Fruit fly (Drosophila melanogaster) whole organism, pupa: ENCODE data around the gene CG4073.

Experiments
- CG13204 ChIP-seq: fragments of 200-800 bp; sonication (Bioruptor generic); optimal IDR thresholded peaks from 2 replicates; lab custom pipeline; 2018; ENCODE audit warnings: missing biosample characterization, mild to moderate bottlenecking, missing genetic modification characterization, moderate library complexity
- CG14655 ChIP-seq: fragments of 200-800 bp; sonication (Bioruptor generic); optimal IDR thresholded peaks from 3 replicates; lab custom pipeline; 2017; ENCODE audit warnings: mild to moderate bottlenecking, missing biosample characterization, missing genetic modification reagents, missing genetic modification characterization
- CG15710 ChIP-seq: fragments of 200-800 bp; sonication (Bioruptor generic); optimal IDR thresholded peaks from 2 replicates; lab custom pipeline; 2018; ENCODE audit warnings: missing biosample characterization, mild to moderate bottlenecking, missing genetic modification characterization, moderate library complexity
- CG32121 ChIP-seq: fragments of 200-800 bp; sonication (Bioruptor generic); IDR thresholded peaks from 2 replicates; pipeline ENCODE4 v1.3.6; 2022; ENCODE audit warnings: missing biosample characterization, missing genetic modification characterization
- CG34367 ChIP-seq: fragments of 200-800 bp; sonication (Bioruptor generic); optimal IDR thresholded peaks from 2 replicates; lab custom pipeline; 2018; ENCODE audit warnings: missing biosample characterization, mild to moderate bottlenecking, missing genetic modification characterization
- CG4496 ChIP-seq: fragments of 200-800 bp; sonication (Bioruptor generic); IDR thresholded peaks from 3 replicates; pipeline ENCODE4 v1.3.6; 2022; ENCODE audit warnings: missing biosample characterization, missing genetic modification characterization
- CG8159 ChIP-seq: fragments of 200-800 bp; sonication (Bioruptor generic); optimal IDR thresholded peaks from 3 replicates; lab custom pipeline; 2018; ENCODE audit warnings: missing biosample characterization, mild to moderate bottlenecking, missing genetic modification characterization, moderate library complexity
- CG8301 ChIP-seq: fragments of 200-800 bp; sonication (Bioruptor generic); optimal IDR thresholded peaks from 2 replicates; lab custom pipeline; 2018; ENCODE audit warnings: missing biosample characterization, mild to moderate bottlenecking, missing genetic modification characterization
- CG9948 ChIP-seq: fragments of 200-800 bp; sonication (Bioruptor generic); optimal IDR thresholded peaks from 2 replicates; lab custom pipeline; 2018; ENCODE audit warnings: missing biosample characterization, mild to moderate bottlenecking, missing genetic modification characterization, moderate library complexity
- D1 ChIP-seq: fragments of 200-800 bp; sonication (Bioruptor generic); optimal IDR thresholded peaks from 2 replicates; lab custom pipeline; 2018; ENCODE audit warnings: missing biosample characterization, mild to moderate bottlenecking, missing genetic modification characterization, moderate library complexity
- EcR ChIP-seq: fragments of 200-800 bp; sonication (Bioruptor generic); optimal IDR thresholded peaks from 3 replicates; lab custom pipeline; 2019; ENCODE audit warnings: missing biosample characterization, missing genetic modification characterization, mild to moderate bottlenecking, moderate library complexity, missing genetic modification reagents
- Ets98B ChIP-seq: fragments of 200-800 bp; sonication (Bioruptor generic); IDR thresholded peaks from 2 replicates; pipeline ENCODE4 v1.3.6; 2022; ENCODE audit warnings: missing biosample characterization, missing genetic modification characterization
- Pif1A ChIP-seq: fragments of 200-800 bp; sonication (Bioruptor generic); optimal IDR thresholded peaks from 3 replicates; lab custom pipeline; 2016; ENCODE audit warnings: missing biosample characterization, missing genetic modification characterization
- Pif1B ChIP-seq: fragments of 200-800 bp; sonication (Bioruptor generic); optimal IDR thresholded peaks from 3 replicates; lab custom pipeline; 2016; ENCODE audit warnings: missing biosample characterization, missing genetic modification characterization
- Snoo ChIP-seq: fragments of 200-800 bp; sonication (Bioruptor generic); optimal IDR thresholded peaks from 3 replicates; lab custom pipeline; 2017; ENCODE audit warnings: missing biosample characterization, mild to moderate bottlenecking, missing genetic modification characterization, inconsistent platforms
- fd96Ca ChIP-seq: fragments of 200-800 bp; sonication (Bioruptor generic); IDR thresholded peaks from 3 replicates; pipeline ENCODE4 v1.3.6; 2022; ENCODE audit warnings: missing biosample characterization, missing genetic modification characterization
- gl ChIP-seq: fragments of 200-800 bp; sonication (Bioruptor generic); optimal IDR thresholded peaks from 2 replicates; lab custom pipeline; 2018; ENCODE audit warnings: missing biosample characterization, mild to moderate bottlenecking, missing genetic modification characterization
- rn ChIP-seq: fragments of 200-800 bp; sonication (Bioruptor generic); IDR thresholded peaks from 2 replicates; pipeline ENCODE4 v1.3.6; 2022; ENCODE audit warnings: missing biosample characterization, missing genetic modification characterization

The CG4073 gene

dm6 chr3R:10759348-10759847 is 44.8 kb downstream of the CG4073 start, which contains the start of gene CG31272:
TSS of gene CG31272 (minus strand) at chr3R:10759398.
- no peak for TF ChIP-seq EcR
- TF ChIP-seq CG4496 (GFP tag; lab: Robert Waterston, UW) = no peak
- TF ChIP-seq fd96Ca = no peak
- no peak for TF ChIP-seq CG15710 (tag; lab: Kevin White, UChicago)
- TF ChIP-seq CG8301 = no peak
- TF ChIP-seq Ets98B (GFP tag; lab: Robert Waterston, UW) = no peak
- TF ChIP-seq rn (GFP tag; lab: Robert Waterston, UW) = no peak
- TF ChIP-seq CG32121 (GFP tag; lab: Robert Waterston, UW) = no peak
- no peak for TF ChIP-seq CG14655 (GFP tag; lab: Kevin White, UChicago)
- TF ChIP-seq D1 (tag; lab: Kevin White, UChicago) = no peak
- no peak for TF ChIP-seq Pif1A
- no peak for TF ChIP-seq Snoo (tag; lab: Kevin White, UChicago)
- no peak for TF ChIP-seq CG9948 (tag; lab: Kevin White, UChicago)
- TF ChIP-seq CG34367 = no peak
- TF ChIP-seq, all 21 proteins: peak for 0

- TF ChIP-seq CG13204 (no peak), CG4496 (GFP tag; lab: Robert Waterston, UW) (peak; percentile 66; the same call in 2 of the 3 replicates), CG8301 (no peak), Pif1B (GFP tag; lab: Kevin White, UChicago) (no peak), EcR (no peak), Ets98B (GFP tag; lab: Robert Waterston, UW) (peak; percentile 44), CG8159 (tag; lab: Kevin White, UChicago) (no peak), gl (tag; lab: Kevin White, UChicago) (no peak), fd96Ca (no peak; the same call in 2 of the 3 replicates), rn (GFP tag; lab: Robert Waterston, UW) (0 out of 2 replicates have a peak, but pooled peaks have one; percentile 26), CG32121 (GFP tag; lab: Robert Waterston, UW) (peak; percentile 67), CG9948 (tag; lab: Kevin White, UChicago) (no peak), CG14655 (GFP tag; lab: Kevin White, UChicago) (no peak)
These were observed 46.6 kb downstream of the CG4073 start, which contains the start of the genes MED7 and Cap-H2 for dm6 chr3R:10760966-10761855. TSS of gene MED7 (minus strand) at chr3R:10761032. TSS of gene Cap-H2 (plus strand) at chr3R:10761310.

dm6 chr3R:10761980-10762379 is 47.4 kb downstream of the CG4073 start:
- TF ChIP-seq CG32121 (GFP tag; lab: Robert Waterston, UW) (peak; percentile 62; the same call in 1 of the 2 replicates), EcR (no peak), Ets98B (GFP tag; lab: Robert Waterston, UW) (0 out of 2 replicates have a peak, but pooled peaks have one; percentile 21), D1 (tag; lab: Kevin White, UChicago) (no peak), CG4496 (GFP tag; lab: Robert Waterston, UW) (peak; percentile 65; the same call in 2 of the 3 replicates)
